Fruit fly (Drosophila melanogaster): ENCODE measurements around the gene RpS6.
A peak's percentile ranks its signal among the peaks of the same experiment; 100 is the strongest.

The RpS6 gene

DNA sequence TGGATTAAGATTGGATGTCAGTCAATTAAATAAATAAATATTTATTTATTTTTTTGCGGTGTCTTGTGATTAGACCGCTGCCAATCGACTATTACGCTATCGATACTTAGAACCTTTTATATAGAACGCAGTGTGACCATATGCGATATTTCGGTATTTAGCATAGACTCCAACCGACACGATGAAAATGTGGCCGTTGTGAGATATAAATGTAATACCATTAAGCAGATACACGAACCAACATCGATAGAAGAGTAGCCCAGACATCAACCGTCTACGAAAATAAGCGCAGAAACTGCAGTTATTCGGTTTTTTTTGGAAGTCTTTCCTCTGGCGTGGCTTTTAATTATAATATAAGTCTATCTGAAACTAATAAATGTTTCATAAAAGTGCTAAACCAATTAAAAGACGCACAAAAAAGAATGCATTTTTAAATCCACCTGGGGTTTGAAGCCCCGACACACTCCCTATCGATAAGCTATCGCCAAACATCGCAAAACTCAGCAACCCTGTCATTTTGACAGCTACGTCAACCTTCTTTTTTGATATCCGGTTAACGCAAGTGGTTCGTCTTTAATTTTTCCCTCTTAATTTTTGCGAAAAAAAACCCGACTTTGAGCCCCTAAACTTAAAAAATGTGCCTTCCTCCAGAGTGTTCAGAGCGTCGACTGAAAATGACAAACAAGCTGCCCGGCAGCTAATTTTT is 32.2 kb upstream of the RpS6 start, which contains the start of the genes Dhdds and RpS14a (continued):
- peak; percentile 72 for TF ChIP-seq inv (GFP tag; IDR thresholded peaks at IDR 0.05; ENCODE audit: partially characterized antibody)
- no peak for TF ChIP-seq CG12744 (GFP tag; optimal IDR thresholded peaks at IDR 0.05)
- TF ChIP-seq slbo (GFP tag; IDR thresholded peaks at IDR 0.05), result no peak; the same call in 1 of the 2 replicates
- TF ChIP-seq CG10147 (GFP tag; optimal IDR thresholded peaks at IDR 0.05), result peak; percentile 72
- TF ChIP-seq ranshi (GFP tag; IDR thresholded peaks at IDR 0.05), result peak; percentile 8; the same call in 1 of the 2 replicates
- TF ChIP-seq CG8359 (GFP tag; optimal IDR thresholded peaks at IDR 0.05; ENCODE audit: borderline replicate concordance), result peak; percentile 6
- no peak for TF ChIP-seq CG14965 (GFP tag; optimal IDR thresholded peaks at IDR 0.05; ENCODE audit: borderline replicate concordance)
- peak; percentile 76 for TF ChIP-seq CG13287 (GFP tag; IDR thresholded peaks at IDR 0.05; ENCODE audit: partially characterized antibody)
- peak; percentile 100 for TF ChIP-seq Sin3A (optimal IDR thresholded peaks at IDR 0.05)
- TF ChIP-seq CG2202 (tag; optimal IDR thresholded peaks at IDR 0.05), result peak; percentile 26
- TF ChIP-seq Hr3 (GFP tag; optimal IDR thresholded peaks at IDR 0.05), result peak; percentile 25
- peak; percentile 67 for TF ChIP-seq HHEX (GFP tag; optimal IDR thresholded peaks at IDR 0.05)
- TF ChIP-seq CG1529 (GFP tag; optimal IDR thresholded peaks at IDR 0.05), result peak; percentile 19
- TF ChIP-seq Ets97D (GFP tag; optimal IDR thresholded peaks at IDR 0.05), result peak; percentile 99
- TF ChIP-seq CG6175 (GFP tag; IDR thresholded peaks at IDR 0.05), result no peak
- peak; percentile 64 for TF ChIP-seq CG3407 (GFP tag; optimal IDR thresholded peaks at IDR 0.05)
- no peak for TF ChIP-seq sim (GFP tag; IDR thresholded peaks at IDR 0.05)
- TF ChIP-seq CG12219 (GFP tag; optimal IDR thresholded peaks at IDR 0.05), result peak; percentile 28
- peak; percentile 44; the same call in 1 of the 3 replicates for TF ChIP-seq CG7963 (GFP tag; IDR thresholded peaks at IDR 0.05; ENCODE audit: partially characterized antibody)
- TF ChIP-seq CG14014 (GFP tag; IDR thresholded peaks at IDR 0.05), result peak; percentile 10; the same call in 1 of the 2 replicates
- peak; percentile 30 for TF ChIP-seq Bteb2 (GFP tag; optimal IDR thresholded peaks at IDR 0.05)
- peak; percentile 22 for TF ChIP-seq CG3838 (GFP tag; optimal IDR thresholded peaks at IDR 0.05)
- TF ChIP-seq crol (GFP tag; IDR thresholded peaks at IDR 0.05), result no peak
- TF ChIP-seq CG6854 (GFP tag; optimal IDR thresholded peaks at IDR 0.05), result peak; percentile 29
- peak; percentile 16 for TF ChIP-seq twi (tag; optimal IDR thresholded peaks at IDR 0.05)
- no peak for TF ChIP-seq ap (GFP tag; IDR thresholded peaks at IDR 0.05)
- TF ChIP-seq zen2 (GFP tag; IDR thresholded peaks at IDR 0.05; ENCODE audit: partially characterized antibody), result peak; percentile 72; the same call in 2 of the 3 replicates
- TF ChIP-seq yki (optimal IDR thresholded peaks at IDR 0.05), result peak; percentile 22
- peak; percentile 88 for TF ChIP-seq Scr (GFP tag; IDR thresholded peaks at IDR 0.05; ENCODE audit: partially characterized antibody)
- peak; percentile 24 for TF ChIP-seq ind (GFP tag; optimal IDR thresholded peaks at IDR 0.05)
- TF ChIP-seq sob (GFP tag; IDR thresholded peaks at IDR 0.05), result no peak
- no peak for TF ChIP-seq prd (optimal IDR thresholded peaks at IDR 0.05)
- TF ChIP-seq prd (GFP tag; IDR thresholded peaks at IDR 0.05), result peak; percentile 5; the same call in 1 of the 3 replicates
- peak; percentile 28 for TF ChIP-seq NK7.1 (GFP tag; optimal IDR thresholded peaks at IDR 0.05)
- peak; percentile 35 for TF ChIP-seq mam (GFP tag; optimal IDR thresholded peaks at IDR 0.05)
- TF ChIP-seq kni (GFP tag; optimal IDR thresholded peaks at IDR 0.05), result peak; percentile 68
- peak; percentile 41 for TF ChIP-seq CG12236 (GFP tag; optimal IDR thresholded peaks at IDR 0.05)
- peak; percentile 67 for TF ChIP-seq CG13296 (GFP tag; optimal IDR thresholded peaks at IDR 0.05)
- TF ChIP-seq repo (GFP tag; optimal IDR thresholded peaks at IDR 0.05), result no peak
- TF ChIP-seq ase (GFP tag; IDR thresholded peaks at IDR 0.05), result no peak
- peak; percentile 58 for TF ChIP-seq bbx (GFP tag; IDR thresholded peaks at IDR 0.05; ENCODE audit: partially characterized antibody)
- TF ChIP-seq CG12104 (GFP tag; optimal IDR thresholded peaks at IDR 0.05), result peak; percentile 82
- peak; percentile 39 for TF ChIP-seq CG17802 (tag; optimal IDR thresholded peaks at IDR 0.05)
- TF ChIP-seq trh (GFP tag; optimal IDR thresholded peaks at IDR 0.05), result peak; percentile 52
- TF ChIP-seq pum (GFP tag; optimal IDR thresholded peaks at IDR 0.05), result no peak
- peak; percentile 34; the same call in 1 of the 2 replicates for TF ChIP-seq ato (GFP tag; IDR thresholded peaks at IDR 0.05; ENCODE audit: partially characterized antibody)
- no peak for TF ChIP-seq lilli (GFP tag; optimal IDR thresholded peaks at IDR 0.05)
- peak; percentile 70; the same call in 2 of the 3 replicates for TF ChIP-seq CG11560 (tag; IDR thresholded peaks at IDR 0.05)
- TF ChIP-seq vfl (GFP tag; optimal IDR thresholded peaks at IDR 0.05), result peak; percentile 18
- TF ChIP-seq dimm (GFP tag; IDR thresholded peaks at IDR 0.05), result no peak

Data from whole organism, embryonic.